Worm (Caenorhabditis elegans) whole organism, L4/young adult: Measurements from ENCODE around the gene try-10.

Source experiments
- W03F9.2 ChIP-seq: fragments of 150-350 bp; optimal IDR thresholded peaks from 2 replicates; lab custom pipeline; 2014; ENCODE audit warnings: missing biosample characterization, missing genetic modification characterization
- dao-5 ChIP-seq: sonication (generic microtip); optimal IDR thresholded peaks from 2 replicates; lab custom pipeline; 2016; ENCODE audit warnings: missing genotype, missing genetic modification characterization, moderate library complexity, missing compliant biosample characterization

DNA sequence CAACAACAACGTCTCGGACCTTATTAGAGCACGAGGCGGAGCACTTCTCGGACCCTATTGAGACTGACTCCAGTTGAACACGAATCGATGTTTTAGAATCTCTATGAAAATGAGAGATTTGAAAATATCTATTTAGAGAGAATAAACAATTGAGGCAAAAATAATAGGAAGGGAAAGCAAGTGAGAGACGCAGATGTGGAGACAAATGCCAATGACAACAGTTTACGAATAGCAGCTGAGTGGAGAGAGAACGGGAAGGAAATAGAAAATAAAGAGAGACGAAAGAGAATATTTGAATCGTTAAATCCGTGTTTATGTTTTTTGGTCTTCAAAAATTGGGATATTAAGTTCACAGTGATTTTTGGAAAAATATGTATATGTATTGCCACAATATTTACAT, 3.2 kb downstream of the try-10 start:
- TF ChIP-seq W03F9.2 (tag; lab: Kevin White, UChicago): no peak
- TF ChIP-seq dao-5 (tag; lab: Kevin White, UChicago): no peak
